Worm (Caenorhabditis elegans) whole organism, L2 larva: ENCODE results near the gene F59B10.2.
A peak's percentile ranks its signal among the peaks of the same experiment; 100 is the strongest.

Source experiments
- C34F6.9 ChIP-seq: fragments of 150-350 bp; optimal IDR thresholded peaks from 2 replicates; lab custom pipeline; 2014; ENCODE audit warnings: missing biosample characterization, missing genetic modification characterization
- F13H6.1 ChIP-seq: sonication (generic microtip); optimal IDR thresholded peaks from 2 replicates; lab custom pipeline; 2016; ENCODE audit warnings: missing genetic modification characterization, missing compliant biosample characterization
- R02D3.7 ChIP-seq: fragments of 150-350 bp; optimal IDR thresholded peaks from 2 replicates; lab custom pipeline; 2014; ENCODE audit warnings: missing biosample characterization, missing genetic modification characterization
- Y55F3AM.14 ChIP-seq: fragments of 200-800 bp; sonication (Bioruptor generic); optimal IDR thresholded peaks from 2 replicates; lab custom pipeline; 2018; ENCODE audit warnings: mild to moderate bottlenecking, missing genetic modification characterization, missing compliant biosample characterization
- ZK546.5 ChIP-seq: sonication (generic microtip); optimal IDR thresholded peaks from 2 replicates; lab custom pipeline; 2017; ENCODE audit warnings: missing biosample characterization, missing genetic modification characterization
- alr-1 ChIP-seq: fragments of 150-350 bp; optimal IDR thresholded peaks from 2 replicates; lab custom pipeline; 2014; ENCODE audit warnings: missing biosample characterization, missing genetic modification characterization
- aly-2 ChIP-seq: fragments of 150-350 bp; optimal IDR thresholded peaks from 2 replicates; lab custom pipeline; 2014; ENCODE audit warnings: missing biosample characterization, missing genetic modification characterization
- ama-1 ChIP-seq: fragments of 150-350 bp; optimal IDR thresholded peaks from 2 replicates; lab custom pipeline; 2018; ENCODE audit warnings: inconsistent platforms
- blmp-1 ChIP-seq: sonication (generic microtip); optimal IDR thresholded peaks from 2 replicates; lab custom pipeline; 2017; ENCODE audit warnings: missing genetic modification characterization, mild to moderate bottlenecking, missing compliant biosample characterization, antibody characterized with exemption, moderate library complexity; ENCODE audit not compliant: insufficient read depth
- ceh-16 ChIP-seq: fragments of 150-350 bp; optimal IDR thresholded peaks from 2 replicates; lab custom pipeline; 2014; ENCODE audit warnings: missing biosample characterization, missing genetic modification characterization
- ceh-82 ChIP-seq: fragments of 150-350 bp; optimal IDR thresholded peaks from 2 replicates; lab custom pipeline; 2014; ENCODE audit warnings: missing biosample characterization, missing genetic modification characterization
- crh-2 ChIP-seq: sonication (generic microtip); optimal IDR thresholded peaks from 2 replicates; lab custom pipeline; 2017; ENCODE audit warnings: missing biosample characterization, missing genetic modification characterization
- dmd-4 ChIP-seq: sonication (generic microtip); optimal IDR thresholded peaks from 2 replicates; lab custom pipeline; 2017; ENCODE audit warnings: missing biosample characterization, missing genetic modification characterization
- egl-27 ChIP-seq: sonication (generic microtip); optimal IDR thresholded peaks from 3 replicates; lab custom pipeline; 2017; ENCODE audit warnings: missing biosample characterization, missing genetic modification reagents, missing genetic modification characterization
- elt-1 ChIP-seq: fragments of 150-350 bp; optimal IDR thresholded peaks from 2 replicates; lab custom pipeline; 2014; ENCODE audit warnings: missing biosample characterization, missing genetic modification characterization
- elt-3 ChIP-seq: sonication (generic microtip); optimal IDR thresholded peaks from 2 replicates; lab custom pipeline; 2017; ENCODE audit warnings: missing biosample characterization, missing genetic modification characterization
- fos-1 ChIP-seq: fragments of 150-350 bp; optimal IDR thresholded peaks from 2 replicates; lab custom pipeline; 2014; ENCODE audit warnings: missing biosample characterization, missing genetic modification characterization
- gmeb-1 ChIP-seq: fragments of 150-350 bp; optimal IDR thresholded peaks from 2 replicates; lab custom pipeline; 2014; ENCODE audit warnings: missing biosample characterization, missing genetic modification characterization
- lin-11 ChIP-seq: fragments of 150-350 bp; sonication (generic microtip); optimal IDR thresholded peaks from 2 replicates; lab custom pipeline; 2014; ENCODE audit warnings: missing biosample characterization, missing genetic modification characterization, inconsistent platforms, mixed read lengths
- lin-13 ChIP-seq: fragments of 150-350 bp; optimal IDR thresholded peaks from 2 replicates; lab custom pipeline; 2014; ENCODE audit warnings: missing biosample characterization, missing genetic modification reagents, missing genetic modification characterization
- lin-39 ChIP-seq: fragments of 150-350 bp; optimal IDR thresholded peaks from 2 replicates; lab custom pipeline; 2014; ENCODE audit warnings: missing biosample characterization, missing genetic modification reagents, missing genetic modification characterization
- lsy-2 ChIP-seq, 2 experiments: fragments of 150-350 bp in 1 of 2; sonication (generic microtip) in 1 of 2; optimal IDR thresholded peaks; 2 replicates each; lab custom pipeline; 2014 to 2017; ENCODE audit warnings: missing biosample characterization in 2 of 2, missing genetic modification characterization in 2 of 2
- mab-5 ChIP-seq: fragments of 150-350 bp; optimal IDR thresholded peaks from 2 replicates; lab custom pipeline; 2014; ENCODE audit warnings: missing biosample characterization, missing genetic modification characterization
- mbf-1 ChIP-seq: sonication (generic microtip); optimal IDR thresholded peaks from 2 replicates; lab custom pipeline; 2017; ENCODE audit warnings: missing biosample characterization, missing genetic modification characterization
- mdl-1 ChIP-seq, 2 experiments: fragments of 150-350 bp in 1 of 2; sonication (generic microtip) in 1 of 2; optimal IDR thresholded peaks; 2 replicates each; lab custom pipeline; 2017; ENCODE audit warnings: missing biosample characterization in 2 of 2, missing genetic modification characterization in 2 of 2
- nhr-10 ChIP-seq: sonication (generic microtip); optimal IDR thresholded peaks from 2 replicates; lab custom pipeline; 2017; ENCODE audit warnings: missing biosample characterization, missing genetic modification characterization
- nhr-11 ChIP-seq: fragments of 150-350 bp; optimal IDR thresholded peaks from 2 replicates; lab custom pipeline; 2014; ENCODE audit warnings: missing biosample characterization, missing genetic modification characterization
- nhr-12 ChIP-seq: fragments of 150-350 bp; optimal IDR thresholded peaks from 2 replicates; lab custom pipeline; 2014; ENCODE audit warnings: missing biosample characterization, missing genetic modification characterization
- nhr-129 ChIP-seq: fragments of 150-350 bp; optimal IDR thresholded peaks from 2 replicates; lab custom pipeline; 2014; ENCODE audit warnings: missing biosample characterization, missing genetic modification characterization
- nhr-21 ChIP-seq: fragments of 150-350 bp; optimal IDR thresholded peaks from 2 replicates; lab custom pipeline; 2014; ENCODE audit warnings: missing biosample characterization, missing genetic modification characterization
- nhr-23 ChIP-seq: fragments of 150-350 bp; optimal IDR thresholded peaks from 2 replicates; lab custom pipeline; 2014; ENCODE audit warnings: missing biosample characterization, missing genetic modification reagents, missing genetic modification characterization
- nhr-237 ChIP-seq: fragments of 150-350 bp; optimal IDR thresholded peaks from 2 replicates; lab custom pipeline; 2014; ENCODE audit warnings: missing biosample characterization, missing genetic modification characterization
- nhr-25 ChIP-seq: fragments of 150-350 bp; sonication (generic microtip); optimal IDR thresholded peaks from 3 replicates; lab custom pipeline; 2014; ENCODE audit warnings: missing biosample characterization, missing genetic modification characterization
- nhr-6 ChIP-seq: fragments of 150-350 bp; optimal IDR thresholded peaks from 2 replicates; lab custom pipeline; 2014; ENCODE audit warnings: missing biosample characterization, missing genetic modification characterization
- nhr-77 ChIP-seq: fragments of 150-350 bp; optimal IDR thresholded peaks from 2 replicates; lab custom pipeline; 2014; ENCODE audit warnings: missing biosample characterization, missing genetic modification characterization
- peb-1 ChIP-seq: fragments of 150-350 bp; optimal IDR thresholded peaks from 2 replicates; lab custom pipeline; 2014; ENCODE audit warnings: missing biosample characterization, missing genetic modification characterization
- sem-4 ChIP-seq: fragments of 150-350 bp; optimal IDR thresholded peaks from 2 replicates; lab custom pipeline; 2014; ENCODE audit warnings: missing biosample characterization, missing genetic modification reagents, missing genetic modification characterization
- skn-1 ChIP-seq: sonication (generic microtip); optimal IDR thresholded peaks from 2 replicates; lab custom pipeline; 2017; ENCODE audit warnings: missing biosample characterization, missing genetic modification characterization
- sma-3 ChIP-seq: sonication (generic microtip); optimal IDR thresholded peaks from 2 replicates; lab custom pipeline; 2016; ENCODE audit warnings: missing genetic modification reagents, missing genetic modification characterization, missing compliant biosample characterization
- sma-9 ChIP-seq, 2 experiments: fragments of 150-350 bp in 1 of 2; sonication (generic microtip) in 1 of 2; optimal IDR thresholded peaks; 2 replicates each; lab custom pipeline; 2014 to 2016; ENCODE audit warnings: missing genetic modification characterization in 2 of 2, mild to moderate bottlenecking in 1 of 2, missing biosample characterization in 1 of 2, missing compliant biosample characterization in 1 of 2, missing genetic modification reagents in 1 of 2, moderate library complexity in 1 of 2
- snpc-4 ChIP-seq: fragments of 150-350 bp; optimal IDR thresholded peaks from 2 replicates; lab custom pipeline; 2014; ENCODE audit warnings: missing biosample characterization, missing genetic modification characterization
- unc-39 ChIP-seq: fragments of 150-350 bp; optimal IDR thresholded peaks from 2 replicates; lab custom pipeline; 2014; ENCODE audit warnings: missing biosample characterization, missing genetic modification characterization
- unc-55 ChIP-seq: fragments of 150-350 bp; sonication (generic microtip); optimal IDR thresholded peaks from 3 replicates; lab custom pipeline; 2014; ENCODE audit warnings: missing biosample characterization, missing genetic modification reagents, missing genetic modification characterization
- unc-62 ChIP-seq: fragments of 150-350 bp; optimal IDR thresholded peaks from 2 replicates; lab custom pipeline; 2014; ENCODE audit warnings: missing biosample characterization, missing genetic modification reagents, missing genetic modification characterization
- zag-1 ChIP-seq: fragments of 150-350 bp; optimal IDR thresholded peaks from 2 replicates; lab custom pipeline; 2014; ENCODE audit warnings: missing biosample characterization, missing genetic modification characterization
- ztf-1 ChIP-seq: fragments of 200-800 bp; sonication (Bioruptor generic); conservative IDR thresholded peaks from 2 replicates; pipeline ENCODE4 v1.3.6; 2022; ENCODE audit warnings: missing genetic modification characterization, missing compliant biosample characterization
- ztf-11 ChIP-seq: sonication (generic microtip); optimal IDR thresholded peaks from 2 replicates; lab custom pipeline; 2017; ENCODE audit warnings: missing biosample characterization, missing genetic modification characterization
- ztf-4 ChIP-seq: fragments of 150-350 bp; optimal IDR thresholded peaks from 2 replicates; lab custom pipeline; 2014; ENCODE audit warnings: missing biosample characterization, missing genetic modification characterization

The F59B10.2 gene

ce11 chrII:10556550-10557205 lies 47.0 kb upstream of the F59B10.2 start:
- no peak for TF ChIP-seq gmeb-1 (tag; lab: Kevin White, UChicago)
- TF ChIP-seq nhr-129 (tag; lab: Kevin White, UChicago) = peak; percentile 23
- TF ChIP-seq sma-9 (GFP tag; optimal IDR thresholded peaks at IDR 0.05; lab: Kevin White, UChicago) = peak; percentile 45
- TF ChIP-seq sma-9 (tag; optimal IDR thresholded peaks at IDR 0.05; lab: Kevin White, UChicago) = no peak
- TF ChIP-seq fos-1 (tag; lab: Kevin White, UChicago) = peak; percentile 39

ce11 chrII:10555484-10556075 lies 45.9 kb upstream of the F59B10.2 start:
- TF ChIP-seq lsy-2 (tag; optimal IDR thresholded peaks at IDR 0.05; lab: Kevin White, UChicago) = peak in 1 of 2 experiments; percentile 54
- peak; percentile 95 for TF ChIP-seq nhr-129 (tag; lab: Kevin White, UChicago)
- peak; percentile 55 for TF ChIP-seq crh-2 (tag; lab: Kevin White, UChicago)
- TF ChIP-seq sem-4 (tag; lab: Kevin White, UChicago) = peak; percentile 72
- no peak for TF ChIP-seq unc-62 (GFP tag; lab: Kevin White, UChicago)
- TF ChIP-seq lin-39 (tag; lab: Kevin White, UChicago) = no peak
- TF ChIP-seq lin-13 (GFP tag; lab: Kevin White, UChicago) = peak; percentile 15
- no peak for TF ChIP-seq ZK546.5
- no peak for TF ChIP-seq ztf-1
- no peak for TF ChIP-seq nhr-11
- no peak for TF ChIP-seq peb-1 (tag; lab: Kevin White, UChicago)
- no peak for TF ChIP-seq elt-3 (tag; lab: Kevin White, UChicago)
- no peak for TF ChIP-seq aly-2
- TF ChIP-seq ztf-11 (tag; lab: Kevin White, UChicago) = no peak
- TF ChIP-seq mab-5 (tag; lab: Kevin White, UChicago) = no peak
- TF ChIP-seq sma-9 (GFP tag; optimal IDR thresholded peaks at IDR 0.05; lab: Kevin White, UChicago) = peak; percentile 40
- TF ChIP-seq sma-9 (tag; optimal IDR thresholded peaks at IDR 0.05; lab: Kevin White, UChicago) = no peak
- peak; percentile 73 for TF ChIP-seq nhr-21 (tag; lab: Kevin White, UChicago)
- TF ChIP-seq egl-27 (tag; lab: Kevin White, UChicago) = peak; percentile 35
- no peak for TF ChIP-seq nhr-23 (tag; lab: Kevin White, UChicago)
- no peak for TF ChIP-seq lin-11 (tag; lab: Kevin White, UChicago)
- TF ChIP-seq C34F6.9 (tag; lab: Kevin White, UChicago) = peak; percentile 63
- TF ChIP-seq unc-55 = peak; percentile 33
- TF ChIP-seq ceh-82 = no peak
- no peak for TF ChIP-seq elt-1
- no peak for TF ChIP-seq nhr-6 (tag; lab: Kevin White, UChicago)
- TF ChIP-seq nhr-12 = no peak
- peak; percentile 81 for TF ChIP-seq sma-3 (GFP tag; lab: Kevin White, UChicago)
- no peak for TF ChIP-seq alr-1 (tag; lab: Kevin White, UChicago)
- TF ChIP-seq nhr-10 (tag; lab: Kevin White, UChicago) = no peak
- peak; percentile 80 for TF ChIP-seq nhr-25 (tag; lab: Kevin White, UChicago)
- TF ChIP-seq mbf-1 = no peak
- TF ChIP-seq nhr-77 = no peak
- no peak for TF ChIP-seq nhr-237 (tag; lab: Kevin White, UChicago)
- TF ChIP-seq dmd-4 = no peak
- no peak for TF ChIP-seq R02D3.7
- peak; percentile 80 for TF ChIP-seq fos-1 (tag; lab: Kevin White, UChicago)
- no peak for TF ChIP-seq Y55F3AM.14 (GFP tag; lab: Kevin White, UChicago)
- no peak for TF ChIP-seq zag-1
- TF ChIP-seq unc-39 (tag; lab: Kevin White, UChicago) = no peak
- peak; percentile 73 for TF ChIP-seq ztf-4 (tag; lab: Kevin White, UChicago)
- no peak for TF ChIP-seq ceh-16 (tag; lab: Kevin White, UChicago)
- no peak for TF ChIP-seq ama-1 (lab: Kevin White, UChicago)
- no peak for TF ChIP-seq skn-1
- no peak for TF ChIP-seq blmp-1
- peak; percentile 78 for TF ChIP-seq F13H6.1 (tag; lab: Kevin White, UChicago)
- TF ChIP-seq gmeb-1 (tag; lab: Kevin White, UChicago) = peak; percentile 30
- peak; percentile 51 to 54 for TF ChIP-seq mdl-1 (tag; optimal IDR thresholded peaks at IDR 0.05; lab: Kevin White, UChicago)
- peak; percentile 44 for TF ChIP-seq snpc-4
